Worm (Caenorhabditis elegans): ENCODE data around the gene W07E6.5.
"Not testable (repeated sequence)": the region's sequence is repeated elsewhere in the genome, so short reads cannot be mapped to it uniquely, and the experiment has no call there.

DNA sequence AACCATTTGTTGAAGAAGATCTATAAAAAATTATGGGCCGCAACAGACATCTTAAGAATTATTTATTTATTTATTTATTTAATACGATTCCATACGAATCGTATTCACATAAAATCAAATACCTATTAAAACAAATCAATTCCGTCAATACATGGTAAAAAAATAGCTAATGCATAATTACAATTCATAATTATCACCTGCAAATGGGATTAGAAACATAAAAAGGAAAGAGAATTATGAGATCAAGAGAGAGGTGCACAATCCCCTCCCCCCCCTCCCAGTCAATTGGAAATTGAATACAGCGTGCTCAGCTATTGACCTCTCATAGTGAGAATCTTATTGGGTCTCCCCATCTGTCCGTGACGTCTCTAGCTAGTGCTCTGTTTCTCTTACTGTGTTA, 32.2 kb upstream of the W07E6.5 start, which contains the start of gene C24H12.1:
- TF ChIP-seq fkh-10 (GFP tag; optimal IDR thresholded peaks at IDR 0.05); dmd-4 (tag; optimal IDR thresholded peaks at IDR 0.05; ENCODE audit: borderline replicate concordance); madf-2 (tag; optimal IDR thresholded peaks at IDR 0.05); sox-4 (tag; optimal IDR thresholded peaks at IDR 0.05); sdc-2 (tag; optimal IDR thresholded peaks at IDR 0.05); rnt-1 (tag; optimal IDR thresholded peaks at IDR 0.05); pha-4 (tag; optimal IDR thresholded peaks at IDR 0.05); pha-2 (tag; optimal IDR thresholded peaks at IDR 0.05); nhr-11 (tag; optimal IDR thresholded peaks at IDR 0.05): not testable (repeated sequence)
